Fruit fly (Drosophila melanogaster) whole organism, embryonic: Measurements from ENCODE around the gene CG13679.

Source experiments
- C15 ChIP-seq: fragments of 200-800 bp; sonication (Bioruptor generic); IDR thresholded peaks from 3 replicates; pipeline ENCODE4 v1.3.6; 2022; ENCODE audit warnings: missing biosample characterization, missing genetic modification characterization
- CG10267 ChIP-seq: fragments of 200-800 bp; sonication (Bioruptor generic); optimal IDR thresholded peaks from 2 replicates; lab custom pipeline; 2018; ENCODE audit warnings: missing biosample characterization, mild to moderate bottlenecking, missing genetic modification characterization, moderate library complexity
- CG10321 ChIP-seq: fragments of 200-800 bp; sonication (Bioruptor generic); IDR thresholded peaks from 2 replicates; pipeline ENCODE4 v1.3.6; 2022; ENCODE audit warnings: missing biosample characterization, missing genetic modification characterization
- CG11504 ChIP-seq: fragments of 200-800 bp; sonication (Bioruptor generic); optimal IDR thresholded peaks from 3 replicates; lab custom pipeline; 2019; ENCODE audit warnings: missing biosample characterization, mild to moderate bottlenecking, missing genetic modification characterization, moderate library complexity
- CG13287 ChIP-seq: fragments of 200-800 bp; sonication (Bioruptor generic); IDR thresholded peaks from 2 replicates; pipeline ENCODE4 v1.3.6; 2022; ENCODE audit warnings: missing biosample characterization, missing genetic modification characterization; ENCODE audit not compliant: partially characterized antibody
- CG14441 ChIP-seq: fragments of 200-800 bp; sonication (Bioruptor generic); IDR thresholded peaks from 2 replicates; pipeline ENCODE4 v1.3.6; 2022; ENCODE audit warnings: missing biosample characterization, missing genetic modification characterization
- CG17385 ChIP-seq: fragments of 200-800 bp; sonication (Bioruptor generic); optimal IDR thresholded peaks from 3 replicates; lab custom pipeline; 2018; ENCODE audit warnings: missing biosample characterization, mild to moderate bottlenecking, missing genetic modification characterization
- CG17568 ChIP-seq: fragments of 200-800 bp; sonication (Bioruptor generic); optimal IDR thresholded peaks from 2 replicates; lab custom pipeline; 2018; ENCODE audit warnings: missing biosample characterization, mild to moderate bottlenecking, missing genetic modification characterization, moderate library complexity
- CG17829 ChIP-seq: fragments of 200-800 bp; optimal IDR thresholded peaks from 2 replicates; lab custom pipeline; 2019; ENCODE audit warnings: missing biosample characterization, mild to moderate bottlenecking, missing genetic modification characterization, moderate library complexity
- CG1792 ChIP-seq: fragments of 200-800 bp; sonication (Bioruptor generic); optimal IDR thresholded peaks from 2 replicates; lab custom pipeline; 2016; ENCODE audit warnings: missing biosample characterization, missing genetic modification characterization
- CG18011 ChIP-seq: fragments of 200-800 bp; sonication (Bioruptor generic); optimal IDR thresholded peaks from 2 replicates; lab custom pipeline; 2017; ENCODE audit warnings: missing biosample characterization, missing genetic modification characterization, mild to moderate bottlenecking, moderate library complexity, missing genotype
- CG1832 ChIP-seq: fragments of 200-800 bp; sonication (Bioruptor generic); optimal IDR thresholded peaks from 2 replicates; lab custom pipeline; 2017; ENCODE audit warnings: missing biosample characterization, mild to moderate bottlenecking, missing genetic modification characterization, inconsistent platforms
- CG31365 ChIP-seq: fragments of 200-800 bp; sonication (Bioruptor generic); optimal IDR thresholded peaks from 2 replicates; lab custom pipeline; 2018; ENCODE audit warnings: missing biosample characterization, mild to moderate bottlenecking, missing genetic modification characterization
- CG34224 ChIP-seq: fragments of 200-800 bp; sonication (Bioruptor generic); IDR thresholded peaks from 3 replicates; pipeline ENCODE4 v1.3.6; 2022; ENCODE audit warnings: missing biosample characterization, missing genetic modification characterization; ENCODE audit not compliant: partially characterized antibody
- CG4360 ChIP-seq: fragments of 200-800 bp; sonication (Bioruptor generic); IDR thresholded peaks from 2 replicates; pipeline ENCODE4 v1.3.6; 2022; ENCODE audit warnings: missing biosample characterization, missing genetic modification characterization
- CG7271 ChIP-seq: fragments of 200-800 bp; sonication (Bioruptor generic); optimal IDR thresholded peaks from 2 replicates; lab custom pipeline; 2018; ENCODE audit warnings: missing biosample characterization, mild to moderate bottlenecking, missing genetic modification characterization, moderate library complexity
- CG9797 ChIP-seq: fragments of 200-800 bp; sonication (Bioruptor generic); optimal IDR thresholded peaks from 3 replicates; lab custom pipeline; 2018; ENCODE audit warnings: missing biosample characterization, mild to moderate bottlenecking, missing genetic modification characterization
- Chrac-16 ChIP-seq: fragments of 200-800 bp; sonication (Bioruptor generic); optimal IDR thresholded peaks from 3 replicates; lab custom pipeline; 2016; ENCODE audit warnings: missing biosample characterization, missing genetic modification characterization
- D19A ChIP-seq: fragments of 200-800 bp; optimal IDR thresholded peaks from 3 replicates; lab custom pipeline; 2019; ENCODE audit warnings: missing biosample characterization, mild to moderate bottlenecking, missing genetic modification characterization, moderate library complexity
- D19B ChIP-seq: fragments of 200-800 bp; sonication (Bioruptor generic); optimal IDR thresholded peaks from 2 replicates; lab custom pipeline; 2017; ENCODE audit warnings: missing biosample characterization, mild to moderate bottlenecking, missing genetic modification characterization
- Doc2 ChIP-seq: fragments of 200-800 bp; sonication (Bioruptor generic); IDR thresholded peaks from 2 replicates; pipeline ENCODE4 v1.3.6; 2022; ENCODE audit warnings: missing biosample characterization, missing genetic modification characterization
- Drgx ChIP-seq: fragments of 200-800 bp; sonication (Bioruptor generic); IDR thresholded peaks from 2 replicates; pipeline ENCODE4 v1.3.6; 2022; ENCODE audit warnings: missing biosample characterization, missing genetic modification characterization
- Hand ChIP-seq: fragments of 200-800 bp; sonication (Bioruptor generic); optimal IDR thresholded peaks from 2 replicates; lab custom pipeline; 2017; ENCODE audit warnings: mild to moderate bottlenecking, missing biosample characterization, missing genetic modification reagents, missing genetic modification characterization
- HmgD ChIP-seq: fragments of 200-800 bp; sonication (Bioruptor generic); optimal IDR thresholded peaks from 3 replicates; lab custom pipeline; 2016; ENCODE audit warnings: missing biosample characterization, missing genetic modification characterization
- HmgZ ChIP-seq: fragments of 200-800 bp; sonication (Bioruptor generic); optimal IDR thresholded peaks from 2 replicates; lab custom pipeline; 2018; ENCODE audit warnings: missing biosample characterization, mild to moderate bottlenecking, missing genetic modification characterization
- Hr51 ChIP-seq, 2 experiments: fragments of 200-800 bp; sonication (Bioruptor generic); optimal IDR thresholded peaks; 2 replicates in 1 of 2; 3 replicates in 1 of 2; lab custom pipeline; 2016 to 2018; ENCODE audit warnings: missing biosample characterization in 2 of 2, missing genetic modification characterization in 2 of 2, mild to moderate bottlenecking in 1 of 2, moderate library complexity in 1 of 2
- MBD-R2 ChIP-seq: fragments of 200-800 bp; sonication (Bioruptor generic); IDR thresholded peaks from 2 replicates; pipeline ENCODE4 v1.3.6; 2022; ENCODE audit warnings: missing biosample characterization, missing genetic modification characterization
- Myb ChIP-seq: fragments of 200-800 bp; sonication (Bioruptor generic); optimal IDR thresholded peaks from 2 replicates; lab custom pipeline; 2016; ENCODE audit warnings: missing biosample characterization, missing genetic modification characterization
- NC2α ChIP-seq: fragments of 200-800 bp; sonication (Bioruptor generic); optimal IDR thresholded peaks from 2 replicates; lab custom pipeline; 2016; ENCODE audit warnings: missing biosample characterization, missing genetic modification characterization
- TFAM ChIP-seq: fragments of 200-800 bp; sonication (Bioruptor generic); optimal IDR thresholded peaks from 2 replicates; lab custom pipeline; 2017; ENCODE audit warnings: missing biosample characterization, missing genetic modification characterization, inconsistent platforms
- aop ChIP-seq: fragments of 200-800 bp; sonication (Bioruptor generic); IDR thresholded peaks from 2 replicates; pipeline ENCODE4 v1.3.6; 2022; ENCODE audit warnings: missing biosample characterization, missing genetic modification characterization
- chif ChIP-seq, 2 experiments: fragments of 200-800 bp; sonication (Bioruptor generic); optimal IDR thresholded peaks; 3 replicates each; lab custom pipeline; 2016; ENCODE audit warnings: missing biosample characterization in 2 of 2, missing genetic modification characterization in 2 of 2
- crp ChIP-seq, 2 experiments: fragments of 200-800 bp; sonication (Bioruptor generic); optimal IDR thresholded peaks; 2 replicates in 1 of 2; 3 replicates in 1 of 2; lab custom pipeline; 2017; ENCODE audit warnings: missing biosample characterization in 2 of 2, missing genetic modification characterization in 2 of 2, mild to moderate bottlenecking in 1 of 2, moderate library complexity in 1 of 2
- da ChIP-seq: fragments of 200-800 bp; sonication (Bioruptor generic); optimal IDR thresholded peaks from 2 replicates; lab custom pipeline; 2016; ENCODE audit warnings: missing biosample characterization, missing genetic modification characterization
- dmrt99B ChIP-seq: fragments of 200-800 bp; sonication (Bioruptor generic); optimal IDR thresholded peaks from 2 replicates; lab custom pipeline; 2018; ENCODE audit warnings: missing biosample characterization, mild to moderate bottlenecking, missing genetic modification characterization, moderate library complexity
- en ChIP-seq: fragments of 200-800 bp; sonication (Bioruptor generic); optimal IDR thresholded peaks from 2 replicates; lab custom pipeline; 2016; ENCODE audit warnings: missing biosample characterization, missing genetic modification characterization
- gfzf ChIP-seq: fragments of 200-800 bp; sonication (Bioruptor generic); optimal IDR thresholded peaks from 2 replicates; lab custom pipeline; 2016; ENCODE audit warnings: missing biosample characterization, mild to moderate bottlenecking, missing genetic modification characterization, moderate library complexity
- ham ChIP-seq: fragments of 200-800 bp; sonication (Bioruptor generic); IDR thresholded peaks from 2 replicates; pipeline ENCODE4 v1.3.6; 2022; ENCODE audit warnings: missing biosample characterization, missing genetic modification characterization
- lbe ChIP-seq: fragments of 200-800 bp; sonication (Bioruptor generic); optimal IDR thresholded peaks from 2 replicates; lab custom pipeline; 2016; ENCODE audit warnings: missing biosample characterization, mild to moderate bottlenecking, missing genetic modification characterization
- mirr ChIP-seq: fragments of 200-800 bp; sonication (Bioruptor generic); optimal IDR thresholded peaks from 3 replicates; lab custom pipeline; 2018; ENCODE audit warnings: missing biosample characterization, mild to moderate bottlenecking, missing genetic modification characterization
- pzg ChIP-seq: fragments of 200-800 bp; sonication (Bioruptor generic); optimal IDR thresholded peaks from 3 replicates; lab custom pipeline; 2018; ENCODE audit warnings: missing biosample characterization, mild to moderate bottlenecking, missing genetic modification characterization, moderate library complexity
- sens ChIP-seq: fragments of 200-800 bp; sonication (Bioruptor generic); peaks from one replicate; lab custom pipeline; 2016; ENCODE audit warnings: missing biosample characterization, missing genetic modification characterization
- sim ChIP-seq: fragments of 200-800 bp; sonication (Bioruptor generic); IDR thresholded peaks from 2 replicates; pipeline ENCODE4 v1.3.6; 2022; ENCODE audit warnings: missing biosample characterization, missing genetic modification characterization
- sr ChIP-seq: fragments of 200-800 bp; sonication (Bioruptor generic); IDR thresholded peaks from 3 replicates; pipeline ENCODE4 v1.3.6; 2022; ENCODE audit warnings: missing biosample characterization, missing genetic modification characterization
- zf30C ChIP-seq: fragments of 200-800 bp; sonication (Bioruptor generic); optimal IDR thresholded peaks from 3 replicates; lab custom pipeline; 2018; ENCODE audit warnings: missing biosample characterization, mild to moderate bottlenecking, missing genetic modification characterization

The CG13679 gene

dm6 chr3L:8155324-8155723, 47.3 kb upstream of the CG13679 start (continued):
- TF ChIP-seq lbe (GFP tag; lab: Kevin White, UChicago) (no peak), CG4360 (GFP tag; lab: Robert Waterston, UW) (no peak), NC2α (GFP tag; lab: Kevin White, UChicago) (no peak), ham (GFP tag; lab: Robert Waterston, UW) (no peak), sr (GFP tag; lab: Robert Waterston, UW) (no peak), Hand (no peak), mirr (GFP tag; lab: Kevin White, UChicago) (no peak), gfzf (GFP tag; lab: Kevin White, UChicago) (no peak), sim (GFP tag; lab: Robert Waterston, UW) (no peak), CG9797 (GFP tag; lab: Kevin White, UChicago) (no peak), aop (GFP tag; lab: Robert Waterston, UW) (no peak)

DNA sequence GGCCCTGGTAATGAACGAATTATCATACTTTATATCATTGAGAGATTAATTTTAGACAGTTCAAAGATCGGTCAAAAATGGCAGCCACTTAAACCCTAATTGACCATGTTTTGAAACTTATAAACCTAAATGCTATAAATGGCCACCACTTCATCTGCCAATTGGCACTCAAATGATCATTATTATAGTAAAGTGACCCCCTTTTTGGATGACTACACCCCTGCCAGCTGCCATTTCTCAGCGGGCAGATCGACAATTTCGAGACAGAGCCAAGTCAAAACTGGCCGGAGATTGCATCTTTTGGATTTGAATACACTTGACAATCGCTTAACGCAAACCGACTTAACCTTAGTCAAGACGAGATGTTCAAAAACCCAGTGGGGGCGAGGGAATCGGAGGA, 46.4 kb upstream of the CG13679 start:
- TF ChIP-seq CG11504 (tag; lab: Kevin White, UChicago), result peak; percentile 12
- TF ChIP-seq Hr51 (GFP tag; optimal IDR thresholded peaks at IDR 0.05; lab: Kevin White, UChicago), result peak in 1 of 2 experiments; percentile 22
- peak; percentile 57 for TF ChIP-seq sens (GFP tag; lab: Kevin White, UChicago)
- no peak for TF ChIP-seq CG17829 (tag; lab: Kevin White, UChicago)
- peak; percentile 29 for TF ChIP-seq dmrt99B (tag; lab: Kevin White, UChicago)
- peak; percentile 48; the same call in 1 of the 2 replicates for TF ChIP-seq CG14441 (GFP tag; lab: Robert Waterston, UW)
- TF ChIP-seq D19B (GFP tag; lab: Kevin White, UChicago), result no peak
- peak; percentile 41; the same call in 1 of the 2 replicates for TF ChIP-seq Drgx (GFP tag; lab: Robert Waterston, UW)

DNA sequence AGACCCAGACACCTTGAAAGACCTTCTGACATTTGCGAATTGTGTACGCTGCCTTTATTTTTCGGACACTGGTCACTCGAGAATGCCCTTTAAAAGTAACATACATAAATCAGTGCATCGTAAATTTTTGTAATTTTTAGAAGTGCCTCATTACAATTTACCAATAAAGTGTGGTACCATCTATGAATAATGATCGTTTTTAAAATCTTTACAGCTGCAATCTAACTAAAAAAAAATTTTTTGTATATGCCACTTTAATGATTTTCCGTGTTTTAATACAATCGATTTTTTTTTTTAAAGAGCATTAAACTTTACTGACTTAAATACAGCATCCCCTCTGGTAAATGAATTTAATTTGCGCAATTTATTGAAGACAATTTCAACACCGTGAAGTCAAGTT, 45.5 kb upstream of the CG13679 start:
- no peak for TF ChIP-seq chif (GFP tag; optimal IDR thresholded peaks at IDR 0.05; lab: Kevin White, UChicago)
- no peak for TF ChIP-seq crp (GFP tag; optimal IDR thresholded peaks at IDR 0.05; lab: Kevin White, UChicago)
- TF ChIP-seq CG1792 (GFP tag; lab: Kevin White, UChicago), result no peak
- TF ChIP-seq C15, result no peak
- no peak for TF ChIP-seq Doc2 (GFP tag; lab: Robert Waterston, UW)
- TF ChIP-seq zf30C, result no peak
- no peak for TF ChIP-seq CG17568 (GFP tag; lab: Kevin White, UChicago)
- TF ChIP-seq en (GFP tag; lab: Kevin White, UChicago), result no peak
- no peak for TF ChIP-seq CG1832 (GFP tag; lab: Kevin White, UChicago)
- no peak for TF ChIP-seq da
- no peak for TF ChIP-seq CG10267 (tag; lab: Kevin White, UChicago)
- no peak for TF ChIP-seq TFAM
- TF ChIP-seq HmgZ (tag; lab: Kevin White, UChicago), result no peak
- TF ChIP-seq CG7271, result no peak
- no peak for TF ChIP-seq HmgD (GFP tag; lab: Kevin White, UChicago)
- TF ChIP-seq, all 482 proteins: peak for 0

- TF ChIP-seq Myb (GFP tag; lab: Kevin White, UChicago) (peak; percentile 69), CG10321 (GFP tag; lab: Robert Waterston, UW) (peak; percentile 81), MBD-R2 (GFP tag; lab: Robert Waterston, UW) (peak; percentile 35; the same call in 1 of the 2 replicates), CG18011 (GFP tag; lab: Kevin White, UChicago) (peak; percentile 96), CG17385 (GFP tag; lab: Kevin White, UChicago) (peak; percentile 61), Chrac-16 (no peak), en (GFP tag; lab: Kevin White, UChicago) (no peak), D19A (tag; lab: Kevin White, UChicago) (peak; percentile 29), CG13287 (GFP tag; lab: Robert Waterston, UW) (0 out of 2 replicates have a peak, but pooled peaks have one; percentile 14), CG34224 (GFP tag; lab: Robert Waterston, UW) (0 out of 3 replicates have a peak, but pooled peaks have one; percentile 18), CG31365 (tag; lab: Kevin White, UChicago) (peak; percentile 54), pzg (GFP tag; lab: Kevin White, UChicago) (peak; percentile 10), crp (GFP tag; optimal IDR thresholded peaks at IDR 0.05; lab: Kevin White, UChicago) (peak in 1 of 2 experiments; percentile 84)
Observed at dm6 chr3L:8158715-8159380, 43.7 kb upstream of the CG13679 start, which contains the start of gene CG42445. Gene CG42445 (minus strand): TSS chr3L:8158900.
